Worm (Caenorhabditis elegans): Measurements from ENCODE around the gene srh-293.

srh-293 gene

DNA sequence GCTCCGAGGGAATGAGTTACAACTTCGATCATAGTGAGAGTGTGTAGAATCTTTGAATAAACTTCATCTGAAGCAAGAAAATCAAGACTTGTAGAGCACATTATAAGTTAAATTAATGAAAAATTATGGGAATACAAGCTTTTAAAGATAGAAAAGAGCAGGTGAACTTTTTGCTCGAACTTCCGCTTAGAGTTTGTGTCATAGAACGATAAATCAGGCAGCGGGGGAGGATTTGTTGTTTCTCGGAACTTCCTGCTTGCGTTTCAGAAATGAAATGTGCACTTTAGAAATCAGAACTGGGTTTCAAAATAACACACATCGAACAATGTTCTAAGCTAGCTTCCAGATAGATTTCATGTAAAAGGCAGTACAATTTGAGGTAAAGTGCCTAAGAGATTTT is 24.8 kb upstream of the srh-293 start, which contains the start of gene srh-149:
srh-149 (minus strand) TSS at position 101 of the 400 bp plus-strand sequence.
- TF ChIP-seq hlh-4 (tag; optimal IDR thresholded peaks at IDR 0.05) (peak; percentile 50), sup-37 (GFP tag; optimal IDR thresholded peaks at IDR 0.05) (no peak)

DNA sequence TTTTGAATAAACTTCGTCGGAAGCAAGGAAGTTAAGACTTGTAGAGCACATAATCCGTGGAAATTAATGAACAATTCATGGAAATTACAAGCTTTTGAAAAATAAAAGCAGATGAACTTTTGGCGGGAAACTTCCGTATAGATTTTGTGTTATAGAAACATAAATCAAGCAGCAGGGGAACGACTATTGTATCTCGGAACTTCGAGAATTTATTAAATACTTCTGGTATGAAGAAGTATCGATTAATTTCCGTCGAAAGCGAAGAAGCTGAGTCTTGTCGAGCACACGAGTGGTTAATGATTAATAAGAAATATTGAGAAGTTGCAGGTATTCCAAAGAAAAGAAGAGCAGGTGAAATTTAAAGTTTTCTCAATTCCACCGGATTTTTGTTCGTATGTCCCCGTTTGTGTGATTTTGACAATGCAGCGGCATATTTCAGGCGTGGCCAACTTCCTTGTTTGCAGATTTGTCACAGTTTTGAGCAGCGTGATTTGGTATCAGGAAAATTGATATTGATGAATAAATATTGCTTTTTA is 15.6 kb upstream of the srh-293 start, which contains the start of gene srh-147:
srh-147 (minus strand) TSS at position 51 of the 536 bp plus-strand sequence.
- peak; percentile 92 for TF ChIP-seq hlh-4 (tag; optimal IDR thresholded peaks at IDR 0.05)

DNA sequence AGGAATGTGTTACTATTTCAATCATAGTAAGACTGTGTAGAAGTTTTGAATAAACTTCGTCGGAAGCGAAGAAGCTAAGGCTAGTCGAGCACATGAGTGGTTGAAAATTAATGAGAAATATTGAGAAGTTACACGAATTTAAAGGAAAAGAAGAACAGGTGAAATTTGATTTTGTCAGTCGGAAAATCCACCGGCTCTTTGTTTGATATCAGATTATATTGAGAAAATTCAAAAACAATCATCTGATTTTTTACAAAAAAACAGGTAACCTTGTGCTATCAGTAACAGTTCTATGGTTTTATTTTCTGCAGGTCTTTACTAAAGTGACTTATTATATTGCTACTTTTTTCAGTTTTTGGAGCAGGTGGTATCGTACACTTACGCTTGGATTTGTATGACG is 7.6 kb upstream of the srh-293 start, which contains the start of gene srh-148:
srh-148 (minus strand) TSS at position 101 of the 400 bp plus-strand sequence.
- peak; percentile 20 for TF ChIP-seq hlh-4 (tag; optimal IDR thresholded peaks at IDR 0.05)
- TF ChIP-seq pag-3 (tag; optimal IDR thresholded peaks at IDR 0.05; ENCODE audit: borderline replicate concordance, insufficient read depth) = no peak

- TF ChIP-seq nhr-71 (tag; optimal IDR thresholded peaks at IDR 0.05) (no peak), nhr-77 (tag; optimal IDR thresholded peaks at IDR 0.05) (no peak), swsn-7 (tag; optimal IDR thresholded peaks at IDR 0.05) (no peak), dpl-1 (GFP tag; optimal IDR thresholded peaks at IDR 0.05) (no peak), ceh-8 (GFP tag; optimal IDR thresholded peaks at IDR 0.05) (no peak), rnt-1 (tag; optimal IDR thresholded peaks at IDR 0.05) (no peak), lin-14 (GFP tag; optimal IDR thresholded peaks at IDR 0.05) (no peak), sox-4 (tag; optimal IDR thresholded peaks at IDR 0.05) (no peak)
Observed at ce11 chrV:15862599-15862998, 3.3 kb upstream of the srh-293 start, which contains the start of gene srz-12. Gene srz-12 (minus strand): TSS chrV:15862699.

- TF ChIP-seq mep-1 (tag; optimal IDR thresholded peaks at IDR 0.05) (no peak), efl-1 (optimal IDR thresholded peaks at IDR 0.05) (no peak), efl-1 (GFP tag; optimal IDR thresholded peaks at IDR 0.05 in 1 of 2) (no peak), nhr-28 (tag; optimal IDR thresholded peaks at IDR 0.05) (no peak), nhr-71 (tag; optimal IDR thresholded peaks at IDR 0.05) (no peak), hlh-4 (tag; optimal IDR thresholded peaks at IDR 0.05) (no peak), isw-1 (GFP tag; IDR thresholded peaks at IDR 0.05) (no peak), lin-39 (tag; optimal IDR thresholded peaks at IDR 0.05) (no peak)
Observed at ce11 chrV:15863042-15863441, 2.9 kb upstream of the srh-293 start, which contains the start of gene srh-299. Gene srh-299 (plus strand): TSS chrV:15863342.

- no peak for TF ChIP-seq unc-130 (tag; optimal IDR thresholded peaks at IDR 0.05)
- TF ChIP-seq ceh-82 (tag; optimal IDR thresholded peaks at IDR 0.05) = no peak
- no peak for TF ChIP-seq ets-5 (GFP tag; IDR thresholded peaks at IDR 0.05)
- TF ChIP-seq lin-39 (tag; optimal IDR thresholded peaks at IDR 0.05) = no peak
- no peak for TF ChIP-seq skn-1 (tag; optimal IDR thresholded peaks at IDR 0.05)
- TF ChIP-seq aly-2 (tag; optimal IDR thresholded peaks at IDR 0.05) = no peak
- TF ChIP-seq blmp-1 (tag; optimal IDR thresholded peaks at IDR 0.05) = no peak
- no peak for TF ChIP-seq sox-4 (tag; optimal IDR thresholded peaks at IDR 0.05)
- no peak for TF ChIP-seq unc-30 (tag; optimal IDR thresholded peaks at IDR 0.05)
- no peak for TF ChIP-seq lin-13 (GFP tag; optimal IDR thresholded peaks at IDR 0.05)
Observed at ce11 chrV:15867373-15867772, 1.4 kb downstream of the srh-293 start, which contains the start of gene fbxa-197. Gene fbxa-197 (plus strand): TSS chrV:15867673.

DNA sequence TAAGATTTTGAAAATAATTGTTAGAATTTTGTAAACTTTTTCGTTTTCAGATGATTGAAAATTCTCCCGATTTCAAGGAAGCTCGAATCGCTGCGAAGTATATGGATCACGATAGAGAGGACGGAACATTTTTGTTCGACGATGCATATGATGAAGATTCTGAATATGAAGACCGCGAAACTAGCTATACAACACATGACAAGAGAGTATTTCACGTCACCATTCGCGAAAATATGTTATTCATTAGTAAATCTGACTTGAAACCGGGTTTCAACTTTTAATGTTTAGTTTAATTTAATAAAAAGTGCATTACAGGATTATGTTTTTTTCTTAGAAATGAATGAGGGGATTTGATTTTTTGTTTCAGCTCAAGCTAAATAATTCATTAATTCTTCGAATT is 4.4 kb downstream of the srh-293 start, which contains the start of gene str-57:
str-57 (plus strand) TSS at position 301 of the 400 bp plus-strand sequence.
- TF ChIP-seq pax-3 (tag; optimal IDR thresholded peaks at IDR 0.05) (no peak), fkh-8 (tag; optimal IDR thresholded peaks at IDR 0.05) (peak; percentile 28)

DNA sequence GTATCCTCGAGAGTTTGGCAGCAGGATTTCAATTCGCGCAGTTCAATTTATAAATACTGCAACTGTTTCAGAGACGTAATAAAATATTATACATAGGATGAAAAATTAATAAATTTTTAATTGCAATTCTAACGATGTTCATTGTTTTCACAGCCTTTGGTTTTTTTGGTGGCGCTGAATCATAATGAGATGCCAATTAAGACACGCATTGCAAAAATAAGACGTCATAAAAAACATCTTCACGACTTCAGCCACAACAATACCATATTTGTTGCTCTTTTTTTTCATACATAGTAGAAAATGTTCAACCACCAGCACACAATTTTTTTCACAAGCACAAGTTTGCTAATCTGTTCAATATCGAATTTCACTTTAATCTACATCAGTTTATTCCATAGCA is 6.3 kb downstream of the srh-293 start, which contains the start of gene str-56:
str-56 (plus strand) TSS at position 301 of the 400 bp plus-strand sequence.
- no peak for TF ChIP-seq nhr-84 (tag; optimal IDR thresholded peaks at IDR 0.05)
- no peak for TF ChIP-seq F16B12.6 (tag; optimal IDR thresholded peaks at IDR 0.05)
- no peak for TF ChIP-seq alr-1 (tag; optimal IDR thresholded peaks at IDR 0.05; ENCODE audit: borderline replicate concordance)
- no peak for TF ChIP-seq ceh-8 (GFP tag; optimal IDR thresholded peaks at IDR 0.05)
- no peak for TF ChIP-seq tlp-1 (tag; optimal IDR thresholded peaks at IDR 0.05)
- TF ChIP-seq egl-13 (tag; optimal IDR thresholded peaks at IDR 0.05) = no peak
- no peak for TF ChIP-seq unc-130 (tag; optimal IDR thresholded peaks at IDR 0.05)
- TF ChIP-seq nhr-12 (tag; optimal IDR thresholded peaks at IDR 0.05) = no peak
- TF ChIP-seq ceh-88 (GFP tag; IDR thresholded peaks at IDR 0.05) = no peak
- no peak for TF ChIP-seq tbx-2 (tag; optimal IDR thresholded peaks at IDR 0.05)
- TF ChIP-seq mab-9 (GFP tag; IDR thresholded peaks at IDR 0.05) = no peak
